Fruit fly (Drosophila melanogaster): ENCODE data around the gene CG2993.

The CG2993 gene

DNA sequence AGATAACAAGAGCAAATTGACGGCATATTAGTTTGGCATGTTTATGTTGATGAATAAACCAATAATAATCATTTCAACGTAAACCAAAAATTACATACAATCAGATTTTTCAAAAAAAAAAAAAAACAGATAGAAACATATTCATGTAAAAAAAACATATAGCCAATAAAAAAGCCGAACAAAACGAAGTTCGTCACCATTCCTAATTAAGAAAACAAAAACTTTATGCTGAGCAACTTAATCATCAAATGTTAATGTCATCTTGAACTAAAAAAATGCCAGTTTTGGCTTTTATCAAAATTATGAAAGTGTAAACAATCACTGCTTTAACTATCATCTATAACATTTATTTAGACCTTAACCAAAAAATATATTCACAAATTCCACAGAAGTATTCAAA is 52.0 kb downstream of the CG2993 start, which contains the start of gene CG10919:
CG10919 (plus strand) TSS at position 301 of the 400 bp plus-strand sequence.
- TF ChIP-seq usp (GFP tag; optimal IDR thresholded peaks at IDR 0.05) (no peak), Hr78 (GFP tag; optimal IDR thresholded peaks at IDR 0.05) (no peak), tai (GFP tag; optimal IDR thresholded peaks at IDR 0.05) (no peak), GATAd (GFP tag; optimal IDR thresholded peaks at IDR 0.05) (no peak), sv (GFP tag; optimal IDR thresholded peaks at IDR 0.05) (no peak), N (GFP tag; optimal IDR thresholded peaks at IDR 0.05) (no peak), woc (GFP tag; optimal IDR thresholded peaks at IDR 0.05) (no peak), CG9705 (GFP tag; optimal IDR thresholded peaks at IDR 0.05) (no peak), br (GFP tag; optimal IDR thresholded peaks at IDR 0.05) (no peak), lola (GFP tag; optimal IDR thresholded peaks at IDR 0.05) (no peak), jim (GFP tag; optimal IDR thresholded peaks at IDR 0.05) (no peak), Myc (optimal IDR thresholded peaks at IDR 0.05) (no peak), CrebA (GFP tag; optimal IDR thresholded peaks at IDR 0.05; ENCODE audit: borderline replicate concordance) (no peak), HLH106 (tag; optimal IDR thresholded peaks at IDR 0.05) (no peak)

Data from whole organism, wandering third instar larva.